Fruit fly (Drosophila melanogaster) whole organism, wandering third instar larva: ENCODE data around the gene tal-3A.

ENCODE experiments used
- Abd-B ChIP-seq: fragments of >200 bp; optimal IDR thresholded peaks from 2 replicates; lab custom pipeline; 2017; ENCODE audit warnings: missing biosample characterization, missing genetic modification characterization
- CG32264 ChIP-seq: fragments of 200-800 bp; sonication (Bioruptor generic); optimal IDR thresholded peaks from 2 replicates; lab custom pipeline; 2016; ENCODE audit warnings: missing biosample characterization, missing genetic modification characterization
- CG9705 ChIP-seq: fragments of 200-800 bp; sonication (Bioruptor generic); optimal IDR thresholded peaks from 2 replicates; lab custom pipeline; 2018; ENCODE audit warnings: missing biosample characterization, mild to moderate bottlenecking, missing genetic modification characterization
- CrebA ChIP-seq: fragments of 200-800 bp; sonication (Bioruptor generic); optimal IDR thresholded peaks from 2 replicates; lab custom pipeline; 2016; ENCODE audit warnings: missing biosample characterization, mild to moderate bottlenecking, missing genetic modification characterization, borderline replicate concordance
- Dfd ChIP-seq: fragments of >200 bp; optimal IDR thresholded peaks from 2 replicates; lab custom pipeline; 2017; ENCODE audit warnings: missing biosample characterization, missing genetic modification characterization
- Dif ChIP-seq: fragments of 200-275, 200-300 bp; sonication (Bioruptor generic); optimal IDR thresholded peaks from 2 replicates; lab custom pipeline; 2018; ENCODE audit warnings: missing biosample characterization, missing genetic modification characterization; ENCODE audit not compliant: partially characterized antibody
- GATAd ChIP-seq: sonication (Bioruptor generic); optimal IDR thresholded peaks from 2 replicates; lab custom pipeline; 2016; ENCODE audit warnings: missing biosample characterization, missing genetic modification characterization
- HLH106 ChIP-seq: fragments of 200-800 bp; optimal IDR thresholded peaks from 3 replicates; lab custom pipeline; 2019; ENCODE audit warnings: missing biosample characterization, mild to moderate bottlenecking, missing genetic modification characterization, moderate library complexity
- Hnf4 ChIP-seq: fragments of 200-800 bp; sonication (Bioruptor generic); optimal IDR thresholded peaks from 2 replicates; lab custom pipeline; 2016; ENCODE audit warnings: missing biosample characterization, mild to moderate bottlenecking, missing genetic modification characterization
- Hr78 ChIP-seq: fragments of >200 bp; optimal IDR thresholded peaks from 2 replicates; lab custom pipeline; 2017; ENCODE audit warnings: missing biosample characterization, missing genetic modification characterization
- Hr83 ChIP-seq: fragments of 200-300 bp; sonication (Bioruptor generic); optimal IDR thresholded peaks from 2 replicates; lab custom pipeline; 2016; ENCODE audit warnings: missing biosample characterization, mild to moderate bottlenecking, missing genetic modification characterization, moderate library complexity; ENCODE audit not compliant: poor library complexity, severe bottlenecking
- Jra ChIP-seq: sonication (Bioruptor generic); optimal IDR thresholded peaks from 2 replicates; lab custom pipeline; 2016; ENCODE audit warnings: missing biosample characterization, missing genetic modification characterization
- Mio ChIP-seq: sonication (Bioruptor generic); optimal IDR thresholded peaks from 2 replicates; lab custom pipeline; 2016; ENCODE audit warnings: missing biosample characterization, missing genetic modification characterization
- Myc ChIP-seq: fragments of >200 bp; optimal IDR thresholded peaks from 2 replicates; lab custom pipeline; 2017
- N ChIP-seq: fragments of >200 bp; optimal IDR thresholded peaks from 2 replicates; lab custom pipeline; 2018; ENCODE audit warnings: missing biosample characterization, missing external identifiers, missing genetic modification characterization
- OdsH ChIP-seq: fragments of 200-800 bp; sonication (Bioruptor generic); optimal IDR thresholded peaks from 2 replicates; lab custom pipeline; 2016; ENCODE audit warnings: missing biosample characterization, mild to moderate bottlenecking, missing genetic modification characterization
- Rel ChIP-seq, 2 experiments: fragments of 200-800 bp; sonication (Bioruptor generic) in 1 of 2; optimal IDR thresholded peaks; 2 replicates in 1 of 2; 3 replicates in 1 of 2; lab custom pipeline; 2016 to 2019; ENCODE audit warnings: mild to moderate bottlenecking in 2 of 2, missing biosample characterization in 2 of 2, missing genetic modification characterization in 2 of 2, moderate library complexity in 1 of 2
- Sp1 ChIP-seq: fragments of 200-800 bp; sonication (Bioruptor generic); optimal IDR thresholded peaks from 3 replicates; lab custom pipeline; 2019; ENCODE audit warnings: missing biosample characterization, mild to moderate bottlenecking, missing genetic modification characterization, moderate library complexity
- Vsx2 ChIP-seq: fragments of 200-300, 225-300 bp; sonication (Bioruptor generic); optimal IDR thresholded peaks from 2 replicates; lab custom pipeline; 2018; ENCODE audit warnings: missing biosample characterization, missing genetic modification characterization; ENCODE audit not compliant: partially characterized antibody
- br ChIP-seq: fragments of 200-800 bp; sonication (Bioruptor generic); optimal IDR thresholded peaks from 2 replicates; lab custom pipeline; 2016; ENCODE audit warnings: missing biosample characterization, missing genetic modification characterization
- brk ChIP-seq: fragments of 200-800 bp; sonication (Bioruptor generic); optimal IDR thresholded peaks from 2 replicates; lab custom pipeline; 2016; ENCODE audit warnings: missing biosample characterization, mild to moderate bottlenecking, missing genetic modification characterization
- dl ChIP-seq, 2 experiments: fragments of 175-275, 200-275 bp in 1 of 2; fragments of 200-275 bp in 1 of 2; sonication (Bioruptor generic); optimal IDR thresholded peaks; lab custom pipeline; 2018; ENCODE audit warnings: mild to moderate bottlenecking in 2 of 2, missing biosample characterization in 2 of 2, missing genetic modification characterization in 2 of 2, moderate library complexity in 2 of 2; ENCODE audit not compliant: partially characterized antibody in 2 of 2, insufficient read depth in 1 of 2
- dmrt93B ChIP-seq: fragments of 200-800 bp; sonication (Bioruptor generic); optimal IDR thresholded peaks from 2 replicates; lab custom pipeline; 2018; ENCODE audit warnings: missing biosample characterization, mild to moderate bottlenecking, missing genetic modification characterization
- dsf ChIP-seq: sonication (Bioruptor generic); optimal IDR thresholded peaks from 2 replicates; lab custom pipeline; 2016; ENCODE audit warnings: missing biosample characterization, missing genetic modification characterization, borderline replicate concordance
- ey ChIP-seq: fragments of 200-800 bp; sonication (Bioruptor generic); optimal IDR thresholded peaks from 2 replicates; lab custom pipeline; 2016; ENCODE audit warnings: missing biosample characterization, missing genetic modification characterization
- foxo ChIP-seq, 2 experiments: fragments of 200-800 bp; sonication (Bioruptor generic); optimal IDR thresholded peaks; 2 replicates in 1 of 2; 3 replicates in 1 of 2; lab custom pipeline; 2016 to 2017; ENCODE audit warnings: missing biosample characterization in 2 of 2, missing genetic modification characterization in 2 of 2
- fru ChIP-seq: fragments of 200-800 bp; sonication (Bioruptor generic); optimal IDR thresholded peaks from 3 replicates; lab custom pipeline; 2016; ENCODE audit warnings: missing biosample characterization, mild to moderate bottlenecking, missing genetic modification characterization
- h ChIP-seq: fragments of 200-800 bp; sonication (Bioruptor generic); optimal IDR thresholded peaks from 3 replicates; lab custom pipeline; 2016; ENCODE audit warnings: missing biosample characterization, mild to moderate bottlenecking, missing genetic modification characterization
- jim ChIP-seq: fragments of 175-275, 200-325 bp; sonication (Bioruptor generic); optimal IDR thresholded peaks from 2 replicates; lab custom pipeline; 2016; ENCODE audit warnings: missing biosample characterization, mild to moderate bottlenecking, missing genetic modification characterization
- lola ChIP-seq: fragments of >200 bp; optimal IDR thresholded peaks from 2 replicates; lab custom pipeline; 2017; ENCODE audit warnings: missing biosample characterization, missing genetic modification characterization
- pan ChIP-seq: fragments of >200 bp; optimal IDR thresholded peaks from 2 replicates; lab custom pipeline; 2017
- psq ChIP-seq: fragments of 200-800 bp; sonication (Bioruptor generic); optimal IDR thresholded peaks from 3 replicates; lab custom pipeline; 2017; ENCODE audit warnings: missing biosample characterization, mild to moderate bottlenecking, missing genetic modification characterization, moderate library complexity
- rgr ChIP-seq: fragments of 200-800 bp; sonication (Bioruptor generic); optimal IDR thresholded peaks from 3 replicates; lab custom pipeline; 2016; ENCODE audit warnings: missing biosample characterization, mild to moderate bottlenecking, missing genetic modification characterization
- sage ChIP-seq: fragments of 200-800 bp; sonication (Bioruptor generic); optimal IDR thresholded peaks from 2 replicates; lab custom pipeline; 2016; ENCODE audit warnings: missing biosample characterization, mild to moderate bottlenecking, missing genetic modification characterization
- sv ChIP-seq: fragments of 200-800 bp; sonication (Bioruptor generic); optimal IDR thresholded peaks from 3 replicates; lab custom pipeline; 2016; ENCODE audit warnings: missing biosample characterization, missing genetic modification characterization
- tai ChIP-seq: sonication (Bioruptor generic); optimal IDR thresholded peaks from 2 replicates; lab custom pipeline; 2016; ENCODE audit warnings: missing biosample characterization, missing genetic modification characterization
- usp ChIP-seq: fragments of >200 bp; optimal IDR thresholded peaks from 2 replicates; lab custom pipeline; 2017; ENCODE audit warnings: missing biosample characterization, missing genetic modification characterization
- woc ChIP-seq: sonication (Bioruptor generic); optimal IDR thresholded peaks from 2 replicates; lab custom pipeline; 2016; ENCODE audit warnings: missing biosample characterization, mild to moderate bottlenecking, missing genetic modification characterization

Gene tal-3A

DNA sequence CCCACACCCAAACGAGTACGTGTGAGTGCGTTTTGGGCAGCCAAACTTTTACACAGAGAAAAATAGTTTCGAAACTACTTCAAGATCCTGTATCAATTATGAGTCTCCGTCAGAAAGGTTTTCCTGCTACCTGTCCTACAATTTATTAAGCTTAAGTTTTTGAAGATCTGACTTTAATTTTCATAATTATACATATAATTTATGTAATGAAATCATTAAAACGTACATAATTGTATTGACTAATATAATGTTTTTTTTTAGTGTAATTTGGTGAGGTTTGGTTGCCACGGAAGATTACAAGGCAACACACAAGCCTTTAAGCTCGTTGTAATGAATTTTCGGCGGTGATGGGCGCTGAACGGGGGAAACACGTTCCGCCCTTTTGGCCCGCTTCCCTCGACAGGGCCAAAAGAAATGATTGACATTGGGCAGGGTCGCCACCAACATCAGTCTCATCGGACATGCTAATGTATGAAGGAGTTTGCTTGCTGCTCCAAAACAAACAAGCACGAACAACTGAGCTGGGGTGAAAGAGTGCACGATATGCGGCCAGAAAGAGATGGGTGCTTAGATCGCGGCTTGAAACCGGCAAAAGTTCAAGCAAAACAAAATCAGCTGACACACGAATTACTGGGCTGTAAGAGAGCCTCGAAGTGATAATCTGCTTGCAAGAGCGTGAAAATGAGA, 18.8 kb upstream of the tal-3A start:
- TF ChIP-seq woc (GFP tag; lab: Kevin White, UChicago) (no peak), psq (peak; percentile 17), jim (GFP tag; lab: Kevin White, UChicago) (no peak), Myc (no peak), Dif (GFP tag; lab: Kevin White, UChicago) (peak; percentile 25), Hr78 (no peak), usp (GFP tag; lab: Kevin White, UChicago) (no peak), h (GFP tag; lab: Kevin White, UChicago) (peak; percentile 28), br (GFP tag; lab: Kevin White, UChicago) (no peak), sv (no peak), CG32264 (GFP tag; lab: Kevin White, UChicago) (no peak), dl (GFP tag; optimal IDR thresholded peaks at IDR 0.05; lab: Kevin White, UChicago; ENCODE audit: insufficient read depth in 1 of 2, partially characterized antibody in 2 of 2) (no peak), brk (no peak), tai (no peak), GATAd (GFP tag; lab: Kevin White, UChicago) (no peak), N (GFP tag; lab: Kevin White, UChicago) (no peak), Rel (GFP tag; optimal IDR thresholded peaks at IDR 0.05; lab: Kevin White, UChicago) (no peak), Rel (tag; optimal IDR thresholded peaks at IDR 0.05; lab: Kevin White, UChicago) (no peak), rgr (no peak), OdsH (no peak), foxo (GFP tag; optimal IDR thresholded peaks at IDR 0.05; lab: Kevin White, UChicago) (peak in 1 of 2 experiments; percentile 69), fru (GFP tag; lab: Kevin White, UChicago) (peak; percentile 30), HLH106 (tag; lab: Kevin White, UChicago) (peak; percentile 68), Hnf4 (GFP tag; lab: Kevin White, UChicago) (no peak), ey (GFP tag; lab: Kevin White, UChicago) (no peak), Dfd (no peak), lola (GFP tag; lab: Kevin White, UChicago) (no peak), dsf (no peak), CG9705 (GFP tag; lab: Kevin White, UChicago) (peak; percentile 19), Mio (GFP tag; lab: Kevin White, UChicago) (no peak), pan (lab: Kevin White, UChicago) (no peak), CrebA (GFP tag; lab: Kevin White, UChicago) (no peak), Jra (GFP tag; lab: Kevin White, UChicago) (no peak), Vsx2 (GFP tag; lab: Kevin White, UChicago) (no peak), dmrt93B (peak; percentile 57), Hr83 (GFP tag; lab: Kevin White, UChicago) (no peak), Sp1 (GFP tag; lab: Kevin White, UChicago) (peak; percentile 71), Abd-B (GFP tag; lab: Kevin White, UChicago) (no peak), sage (GFP tag; lab: Kevin White, UChicago) (no peak)
- TF ChIP-seq, all 38 proteins: peak for 9

DNA sequence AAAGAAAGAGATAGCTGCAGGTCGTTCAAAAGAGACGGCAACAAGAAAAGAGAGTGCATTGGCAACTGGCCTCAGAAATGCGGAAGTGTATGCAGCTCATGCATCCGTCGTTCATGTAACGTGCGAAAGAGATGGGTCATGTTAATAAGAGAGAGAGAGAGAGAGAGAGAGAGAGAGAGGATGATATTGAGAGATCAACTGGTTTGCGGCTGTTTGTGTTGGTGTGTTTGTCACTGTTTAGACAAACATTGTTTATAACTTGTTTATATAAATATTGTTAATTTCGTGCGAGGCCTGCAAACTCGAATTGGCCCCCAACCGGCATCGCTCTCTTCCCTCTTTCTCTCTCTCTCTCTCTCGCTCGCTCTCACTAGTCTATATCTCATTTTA, 18.2 kb upstream of the tal-3A start:
- peak; percentile 36 for TF ChIP-seq Vsx2 (GFP tag; lab: Kevin White, UChicago)
- TF ChIP-seq h (GFP tag; lab: Kevin White, UChicago), result no peak
- TF ChIP-seq fru (GFP tag; lab: Kevin White, UChicago), result peak; percentile 19
- no peak for TF ChIP-seq CrebA (GFP tag; lab: Kevin White, UChicago)
- no peak for TF ChIP-seq CG9705 (GFP tag; lab: Kevin White, UChicago)
- no peak for TF ChIP-seq ey (GFP tag; lab: Kevin White, UChicago)
- TF ChIP-seq dl (GFP tag; optimal IDR thresholded peaks at IDR 0.05; lab: Kevin White, UChicago; ENCODE audit: insufficient read depth in 1 of 2, partially characterized antibody in 2 of 2), result peak in 1 of 2 experiments; percentile 44
- TF ChIP-seq Dif (GFP tag; lab: Kevin White, UChicago), result peak; percentile 60
- TF ChIP-seq foxo (GFP tag; optimal IDR thresholded peaks at IDR 0.05; lab: Kevin White, UChicago), result no peak
